Worm (Caenorhabditis elegans) whole organism, L4 larva: Measurements from ENCODE around the gene F49E8.8.

Experiments used
- F10B5.3 ChIP-seq: sonication (generic microtip); optimal IDR thresholded peaks from 2 replicates; lab custom pipeline; 2016; ENCODE audit warnings: mild to moderate bottlenecking, missing genetic modification characterization, missing compliant biosample characterization
- F26F4.8 ChIP-seq: fragments of 200-800 bp; sonication (Bioruptor generic); conservative IDR thresholded peaks from 2 replicates; pipeline ENCODE4 v1.3.6; 2022; ENCODE audit warnings: missing genetic modification characterization, missing compliant biosample characterization
- F49E8.2 ChIP-seq: sonication (generic microtip); optimal IDR thresholded peaks from 2 replicates; lab custom pipeline; 2016; ENCODE audit warnings: missing compliant biosample characterization, mild to moderate bottlenecking, missing genetic modification characterization, borderline replicate concordance
- T20F7.1 ChIP-seq: fragments of 200-800 bp; sonication (Bioruptor generic); optimal IDR thresholded peaks from 2 replicates; lab custom pipeline; 2018; ENCODE audit warnings: mild to moderate bottlenecking, missing genetic modification characterization, missing compliant biosample characterization
- Y105C5A.15 ChIP-seq: fragments of 200-800 bp; sonication (Bioruptor generic); IDR thresholded peaks from 2 replicates; pipeline ENCODE4 v1.3.6; 2022; ENCODE audit warnings: missing genetic modification characterization, missing compliant biosample characterization
- Y5F2A.4 ChIP-seq: fragments of 200-800 bp; sonication (Bioruptor generic); optimal IDR thresholded peaks from 2 replicates; lab custom pipeline; 2018; ENCODE audit warnings: mild to moderate bottlenecking, missing genetic modification characterization, missing compliant biosample characterization
- ZK337.2 ChIP-seq: fragments of 200-800 bp; sonication (Bioruptor generic); IDR thresholded peaks from 2 replicates; pipeline ENCODE4 v1.3.6; 2022; ENCODE audit warnings: missing genetic modification reagents, missing genetic modification characterization, missing compliant biosample characterization
- aha-1 ChIP-seq: fragments of 150-350 bp; peaks from one replicate; lab custom pipeline; 2014; ENCODE audit warnings: missing biosample characterization, missing genetic modification characterization
- aly-2 ChIP-seq: sonication (generic microtip); optimal IDR thresholded peaks from 2 replicates; lab custom pipeline; 2018; ENCODE audit warnings: missing biosample characterization, missing genetic modification characterization
- arid-1 ChIP-seq: fragments of 200-800 bp; sonication (Bioruptor generic); conservative IDR thresholded peaks from 2 replicates; pipeline ENCODE4 v1.3.6; 2022; ENCODE audit warnings: missing genetic modification reagents, missing genetic modification characterization, missing compliant biosample characterization
- attf-4 ChIP-seq: sonication (generic microtip); optimal IDR thresholded peaks from 3 replicates; lab custom pipeline; 2017; ENCODE audit warnings: missing biosample characterization, missing genetic modification characterization
- ceh-20 ChIP-seq: fragments of 200-800 bp; sonication (Bioruptor generic); IDR thresholded peaks from 2 replicates; pipeline ENCODE4 v1.3.6; 2022; ENCODE audit warnings: missing genetic modification reagents, missing genetic modification characterization, missing compliant biosample characterization
- ceh-28 ChIP-seq: fragments of 150-350 bp; optimal IDR thresholded peaks from 2 replicates; lab custom pipeline; 2014; ENCODE audit warnings: missing biosample characterization, missing genetic modification reagents, missing genetic modification characterization
- ceh-62 ChIP-seq: sonication (generic microtip); optimal IDR thresholded peaks from 2 replicates; lab custom pipeline; 2017; ENCODE audit warnings: missing biosample characterization, missing genetic modification characterization
- ceh-82 ChIP-seq: sonication (generic microtip); optimal IDR thresholded peaks from 2 replicates; lab custom pipeline; 2017; ENCODE audit warnings: missing biosample characterization, missing genetic modification characterization
- ces-1 ChIP-seq: fragments of 150-350 bp; sonication (generic microtip); optimal IDR thresholded peaks from 4 replicates; lab custom pipeline; 2014; ENCODE audit warnings: missing biosample characterization, missing genetic modification reagents, missing genetic modification characterization
- ctbp-1 ChIP-seq: fragments of 200-800 bp; sonication (Bioruptor generic); IDR thresholded peaks from 2 replicates; pipeline ENCODE4 v1.3.6; 2022; ENCODE audit warnings: missing genetic modification reagents, missing genetic modification characterization, missing compliant biosample characterization
- daf-19 ChIP-seq: fragments of 200-800 bp; sonication (Bioruptor generic); conservative IDR thresholded peaks from 2 replicates; pipeline ENCODE4 v1.3.6; 2022; ENCODE audit warnings: missing genetic modification characterization, missing compliant biosample characterization
- dmd-6 ChIP-seq: fragments of 200-800 bp; sonication (Bioruptor generic); IDR thresholded peaks from 2 replicates; pipeline ENCODE4 v1.3.6; 2022; ENCODE audit warnings: missing genetic modification reagents, missing genetic modification characterization, missing compliant biosample characterization
- dmd-8 ChIP-seq: fragments of 200-800 bp; sonication (Bioruptor generic); IDR thresholded peaks from 2 replicates; pipeline ENCODE4 v1.3.6; 2022; ENCODE audit warnings: missing genetic modification characterization, missing compliant biosample characterization
- duxl-1 ChIP-seq: sonication (generic microtip); optimal IDR thresholded peaks from 2 replicates; lab custom pipeline; 2016; ENCODE audit warnings: mild to moderate bottlenecking, missing genetic modification characterization, moderate library complexity, missing compliant biosample characterization; ENCODE audit not compliant: poor library complexity
- egl-27 ChIP-seq: sonication (generic microtip); optimal IDR thresholded peaks from 3 replicates; lab custom pipeline; 2017; ENCODE audit warnings: missing biosample characterization, missing genetic modification reagents, missing genetic modification characterization
- hif-1 ChIP-seq, 2 experiments: sonication (generic microtip); optimal IDR thresholded peaks; 2 replicates each; lab custom pipeline; 2016 to 2017; ENCODE audit warnings: missing compliant biosample characterization in 2 of 2, missing genetic modification characterization in 2 of 2, missing genetic modification reagents in 2 of 2, missing genotype in 2 of 2, mild to moderate bottlenecking in 1 of 2
- hlh-11 ChIP-seq: fragments of 200-800 bp; sonication (Bioruptor generic); optimal IDR thresholded peaks from 2 replicates; lab custom pipeline; 2018; ENCODE audit warnings: mild to moderate bottlenecking, missing genetic modification characterization, missing compliant biosample characterization
- hmg-1.1 ChIP-seq: fragments of 200-800 bp; sonication (Bioruptor generic); IDR thresholded peaks from 2 replicates; pipeline ENCODE4 v1.3.6; 2022; ENCODE audit warnings: missing genetic modification reagents, missing genetic modification characterization, missing compliant biosample characterization
- jun-1 ChIP-seq: fragments of 150-350 bp; optimal IDR thresholded peaks from 2 replicates; lab custom pipeline; 2014; ENCODE audit warnings: missing biosample characterization, missing genetic modification reagents, missing genetic modification characterization
- lim-7 ChIP-seq: fragments of 200-800 bp; sonication (Bioruptor generic); IDR thresholded peaks from 2 replicates; pipeline ENCODE4 v1.3.6; 2022; ENCODE audit warnings: missing genetic modification characterization, missing compliant biosample characterization
- lin-15B ChIP-seq: fragments of 150-350 bp; sonication (generic microtip); optimal IDR thresholded peaks from 3 replicates; lab custom pipeline; 2014; ENCODE audit warnings: missing biosample characterization, missing genetic modification characterization
- lin-39 ChIP-seq: fragments of 150-350 bp; optimal IDR thresholded peaks from 2 replicates; lab custom pipeline; 2014; ENCODE audit warnings: missing biosample characterization, missing genetic modification reagents, missing genetic modification characterization
- lir-3 ChIP-seq: sonication (generic microtip); optimal IDR thresholded peaks from 2 replicates; lab custom pipeline; 2016; ENCODE audit warnings: mild to moderate bottlenecking, missing genetic modification characterization, missing compliant biosample characterization
- lsy-2 ChIP-seq, 2 experiments: fragments of 150-350 bp in 1 of 2; sonication (generic microtip) in 1 of 2; optimal IDR thresholded peaks; 2 replicates each; lab custom pipeline; 2014 to 2017; ENCODE audit warnings: missing biosample characterization in 2 of 2, missing genetic modification characterization in 2 of 2
- madf-5 ChIP-seq, 2 experiments: fragments of 200-800 bp; sonication (Bioruptor generic); IDR thresholded peaks; 2 replicates each; pipeline ENCODE4 v1.3.6; 2022; ENCODE audit warnings: missing compliant biosample characterization in 2 of 2, missing genetic modification characterization in 2 of 2
- mdt-29 ChIP-seq: fragments of 200-800 bp; sonication (Bioruptor generic); IDR thresholded peaks from 2 replicates; pipeline ENCODE4 v1.3.6; 2022; ENCODE audit warnings: missing genetic modification reagents, missing genetic modification characterization, missing compliant biosample characterization
- mep-1 ChIP-seq: fragments of 150-350 bp; sonication (generic microtip); optimal IDR thresholded peaks from 3 replicates; lab custom pipeline; 2014; ENCODE audit warnings: missing biosample characterization, missing genetic modification characterization
- mes-2 ChIP-seq: sonication (generic microtip); optimal IDR thresholded peaks from 2 replicates; lab custom pipeline; 2016; ENCODE audit warnings: missing genotype, mild to moderate bottlenecking, missing genetic modification characterization, missing compliant biosample characterization; ENCODE audit not compliant: poor library complexity, severe bottlenecking
- mxl-2 ChIP-seq: fragments of 200-800 bp; sonication (Bioruptor generic); conservative IDR thresholded peaks from 2 replicates; pipeline ENCODE4 v1.3.6; 2022; ENCODE audit warnings: missing genetic modification reagents, missing genetic modification characterization, missing compliant biosample characterization
- mxl-3 ChIP-seq: fragments of 200-800 bp; sonication (Bioruptor generic); optimal IDR thresholded peaks from 2 replicates; lab custom pipeline; 2018; ENCODE audit warnings: mild to moderate bottlenecking, missing genetic modification characterization, missing compliant biosample characterization
- nhr-10 ChIP-seq: fragments of 150-350 bp; optimal IDR thresholded peaks from 2 replicates; lab custom pipeline; 2014; ENCODE audit warnings: missing biosample characterization, missing genetic modification characterization
- nhr-25 ChIP-seq: sonication (generic microtip); optimal IDR thresholded peaks from 2 replicates; lab custom pipeline; 2017; ENCODE audit warnings: missing genetic modification characterization, mild to moderate bottlenecking, missing compliant biosample characterization, antibody characterized with exemption, moderate library complexity, borderline replicate concordance; ENCODE audit not compliant: insufficient read depth
- nhr-28 ChIP-seq: fragments of 150-350 bp; optimal IDR thresholded peaks from 2 replicates; lab custom pipeline; 2014; ENCODE audit warnings: missing biosample characterization, missing genetic modification characterization
- nhr-41 ChIP-seq: fragments of 200-800 bp; sonication (Bioruptor generic); IDR thresholded peaks from 2 replicates; pipeline ENCODE4 v1.3.6; 2022; ENCODE audit warnings: missing genetic modification reagents, missing genetic modification characterization, missing compliant biosample characterization
- nhr-48 ChIP-seq: sonication (generic microtip); optimal IDR thresholded peaks from 2 replicates; lab custom pipeline; 2016; ENCODE audit warnings: mild to moderate bottlenecking, missing genetic modification characterization, missing compliant biosample characterization
- nhr-6 ChIP-seq: fragments of 150-350 bp; optimal IDR thresholded peaks from 2 replicates; lab custom pipeline; 2014; ENCODE audit warnings: missing biosample characterization, missing genetic modification characterization
- pqm-1 ChIP-seq: sonication (generic microtip); optimal IDR thresholded peaks from 2 replicates; lab custom pipeline; 2017; ENCODE audit warnings: missing biosample characterization, missing genetic modification characterization
- rbr-2 ChIP-seq: sonication (generic microtip); optimal IDR thresholded peaks from 2 replicates; lab custom pipeline; 2016; ENCODE audit warnings: missing genotype, missing genetic modification characterization, missing compliant biosample characterization
- sdz-12 ChIP-seq: fragments of 200-800 bp; sonication (Bioruptor generic); optimal IDR thresholded peaks from 2 replicates; lab custom pipeline; 2018; ENCODE audit warnings: mild to moderate bottlenecking, missing genetic modification characterization, missing compliant biosample characterization
- set-16 ChIP-seq: fragments of 200-800 bp; sonication (Bioruptor generic); IDR thresholded peaks from 2 replicates; pipeline ENCODE4 v1.3.6; 2022; ENCODE audit warnings: missing genetic modification reagents, missing genetic modification characterization, missing compliant biosample characterization
- snpc-1.2 ChIP-seq: fragments of 200-800 bp; sonication (Bioruptor generic); IDR thresholded peaks from 2 replicates; pipeline ENCODE4 v1.3.6; 2022; ENCODE audit warnings: missing genetic modification reagents, missing genetic modification characterization, missing compliant biosample characterization
- spr-1 ChIP-seq: sonication (generic microtip); optimal IDR thresholded peaks from 2 replicates; lab custom pipeline; 2016; ENCODE audit warnings: mild to moderate bottlenecking, missing genetic modification characterization, missing compliant biosample characterization
- zfp-3 ChIP-seq: fragments of 200-800 bp; sonication (Bioruptor generic); conservative IDR thresholded peaks from 2 replicates; pipeline ENCODE4 v1.3.6; 2022; ENCODE audit warnings: missing genetic modification reagents, missing genetic modification characterization, missing compliant biosample characterization
- ztf-11 ChIP-seq: fragments of 150-350 bp; optimal IDR thresholded peaks from 2 replicates; lab custom pipeline; 2014; ENCODE audit warnings: missing biosample characterization, missing genetic modification characterization

F49E8.8 gene

ce11 chrIV:7580062-7580614 lies 23.7 kb downstream of the F49E8.8 start, which contains the start of the genes cec-5 and nol-10 (continued):
- TF ChIP-seq nhr-10 (no peak), lsy-2 (tag; optimal IDR thresholded peaks at IDR 0.05; lab: Kevin White, UChicago) (peak; percentile 57 to 91), mdt-29 (GFP tag; lab: Robert Waterston, UW) (no peak; the same call in 1 of the 2 replicates), snpc-1.2 (GFP tag; lab: Robert Waterston, UW) (peak; percentile 81), ceh-62 (tag; lab: Kevin White, UChicago) (no peak), ztf-11 (tag; lab: Kevin White, UChicago) (no peak), attf-4 (tag; lab: Kevin White, UChicago) (no peak), nhr-28 (tag; lab: Kevin White, UChicago) (peak; percentile 55), Y5F2A.4 (no peak), nhr-25 (tag; lab: Kevin White, UChicago) (peak; percentile 24), nhr-41 (GFP tag; lab: Robert Waterston, UW) (no peak), sdz-12 (GFP tag; lab: Kevin White, UChicago) (no peak), mxl-2 (GFP tag; lab: Robert Waterston, UW) (no peak), zfp-3 (GFP tag; lab: Robert Waterston, UW) (no peak), ces-1 (GFP tag; lab: Kevin White, UChicago) (peak; percentile 59), hmg-1.1 (GFP tag; lab: Robert Waterston, UW) (peak; percentile 82), ceh-28 (tag; lab: Kevin White, UChicago) (no peak), F26F4.8 (GFP tag; lab: Robert Waterston, UW) (no peak), lin-39 (no peak), set-16 (GFP tag; lab: Robert Waterston, UW) (no peak), rbr-2 (tag; lab: Kevin White, UChicago) (peak; percentile 78), F10B5.3 (tag; lab: Kevin White, UChicago) (no peak), Y105C5A.15 (GFP tag; lab: Robert Waterston, UW) (no peak), T20F7.1 (GFP tag; lab: Kevin White, UChicago) (peak; percentile 98), pqm-1 (tag; lab: Kevin White, UChicago) (no peak), aly-2 (tag; lab: Kevin White, UChicago) (no peak), madf-5 (GFP tag; IDR thresholded peaks at IDR 0.05; lab: Robert Waterston, UW) (no peak), jun-1 (peak; percentile 31), mxl-3 (GFP tag; lab: Kevin White, UChicago) (no peak), dmd-8 (GFP tag; lab: Robert Waterston, UW) (no peak), mep-1 (tag; lab: Kevin White, UChicago) (peak; percentile 91), nhr-6 (tag; lab: Kevin White, UChicago) (peak; percentile 51), lir-3 (tag; lab: Kevin White, UChicago) (no peak), hlh-11 (tag; lab: Kevin White, UChicago) (no peak), aha-1 (tag; lab: Kevin White, UChicago) (peak; percentile 98), ZK337.2 (GFP tag; lab: Robert Waterston, UW) (no peak), arid-1 (GFP tag; lab: Robert Waterston, UW) (peak; percentile 84), ceh-20 (GFP tag; lab: Robert Waterston, UW) (no peak), duxl-1 (tag; lab: Kevin White, UChicago) (peak; percentile 62), lim-7 (no peak), F49E8.2 (tag; lab: Kevin White, UChicago) (peak; percentile 47), egl-27 (tag; lab: Kevin White, UChicago) (no peak), lin-15B (tag; lab: Kevin White, UChicago) (no peak), spr-1 (tag; lab: Kevin White, UChicago) (no peak), ctbp-1 (GFP tag; lab: Robert Waterston, UW) (0 out of 2 replicates have a peak, but pooled peaks have one; percentile 39), nhr-48 (tag; lab: Kevin White, UChicago) (peak; percentile 26), dmd-6 (GFP tag; lab: Robert Waterston, UW) (no peak), hif-1 (tag; optimal IDR thresholded peaks at IDR 0.05; lab: Kevin White, UChicago) (peak in 1 of 2 experiments; percentile 50), daf-19 (GFP tag; lab: Robert Waterston, UW) (no peak), mes-2 (no peak), ceh-82 (no peak)
